In the genomic region with DNA sequence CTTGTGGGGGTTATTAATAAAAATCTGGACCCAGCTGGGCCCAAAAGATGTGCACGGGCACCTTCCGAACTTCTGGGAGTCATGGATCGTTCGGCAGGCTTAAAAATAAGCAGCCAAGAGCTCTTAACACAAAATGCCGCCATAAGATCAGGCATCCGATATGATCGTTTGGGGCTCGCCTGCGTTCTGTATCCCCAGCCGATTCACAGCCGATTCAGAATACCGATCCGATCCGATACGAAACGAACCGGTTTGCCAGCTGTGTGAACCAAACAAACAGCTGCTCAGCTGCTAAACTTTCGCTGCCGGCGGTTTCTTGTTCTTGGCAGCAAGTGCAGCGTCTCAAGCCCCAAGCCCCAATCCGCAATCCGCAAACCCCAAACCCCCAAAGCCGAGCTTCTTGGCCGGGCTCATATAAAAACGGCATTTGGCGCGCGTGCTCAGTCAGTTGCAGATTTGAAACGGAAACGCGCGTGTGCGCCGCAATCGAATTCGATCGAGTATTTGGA, we compare ENCODE assay signal across 4 fruit fly cellular contexts.
TF ChIP-seq lines count a peak whose summit lies in the region.

A gene (plus strand): TSS at position 416 of the 509 bp plus-strand sequence.

- no peak for TF ChIP-seq CTCF in whole organism, embryonic (GFP tag; optimal IDR thresholded peaks at IDR 0.05; lab: Kevin White, UChicago)

TF ChIP-seq in whole organism, embryonic, 481 proteins besides CTCF, POLR2A, EP300 and RAD21:
- TF ChIP-seq chinmo (GFP tag; IDR thresholded peaks at IDR 0.05; lab: Robert Waterston, UW; ENCODE audit: partially characterized antibody) (0 out of 4 replicates have a peak, but pooled peaks have one; percentile 38), CG7271 (tag; optimal IDR thresholded peaks at IDR 0.05; lab: Kevin White, UChicago) (no peak), Hr51 (GFP tag; optimal IDR thresholded peaks at IDR 0.05; lab: Kevin White, UChicago) (no peak), Deaf1 (tag; optimal IDR thresholded peaks at IDR 0.05; lab: Kevin White, UChicago) (peak; percentile 56), caup (GFP tag; optimal IDR thresholded peaks at IDR 0.05; lab: Kevin White, UChicago; ENCODE audit: severe bottlenecking) (no peak)

TF ChIP-seq in whole organism, prepupa, 60 proteins besides CTCF, POLR2A, EP300 and RAD21:
- TF ChIP-seq CG10631 (GFP tag; optimal IDR thresholded peaks at IDR 0.05; lab: Kevin White, UChicago): no peak
- peak; percentile 3 for TF ChIP-seq net (GFP tag; optimal IDR thresholded peaks at IDR 0.05; lab: Kevin White, UChicago)
- TF ChIP-seq Eip78C (GFP tag; lab: Kevin White, UChicago): peak; percentile 63
- TF ChIP-seq CG6854 (GFP tag; optimal IDR thresholded peaks at IDR 0.05; lab: Kevin White, UChicago): peak; percentile 91
- peak; percentile 92 for TF ChIP-seq Blimp-1 (GFP tag; optimal IDR thresholded peaks at IDR 0.05; lab: Kevin White, UChicago)
- 0 out of 3 replicates have a peak, but pooled peaks have one; percentile 20 for TF ChIP-seq CG6163 (GFP tag; IDR thresholded peaks at IDR 0.05; lab: Robert Waterston, UW)

TF ChIP-seq in whole organism, pupa, 21 proteins besides CTCF, POLR2A, EP300 and RAD21:
- TF ChIP-seq Snoo (tag; optimal IDR thresholded peaks at IDR 0.05; lab: Kevin White, UChicago) (peak; percentile 28), CG8159 (tag; optimal IDR thresholded peaks at IDR 0.05; lab: Kevin White, UChicago) (no peak), Pif1A (GFP tag; optimal IDR thresholded peaks at IDR 0.05; lab: Kevin White, UChicago) (no peak), CG15710 (tag; optimal IDR thresholded peaks at IDR 0.05; lab: Kevin White, UChicago) (no peak), D1 (tag; optimal IDR thresholded peaks at IDR 0.05; lab: Kevin White, UChicago) (no peak), CG4496 (GFP tag; IDR thresholded peaks at IDR 0.05; lab: Robert Waterston, UW) (peak; percentile 54), CG9948 (tag; optimal IDR thresholded peaks at IDR 0.05; lab: Kevin White, UChicago) (no peak)

TF ChIP-seq in whole organism, wandering third instar larva, 38 proteins besides CTCF, POLR2A, EP300 and RAD21:
- no peak for TF ChIP-seq Hnf4 (GFP tag; optimal IDR thresholded peaks at IDR 0.05; lab: Kevin White, UChicago)
- TF ChIP-seq Rel (GFP tag; optimal IDR thresholded peaks at IDR 0.05; lab: Kevin White, UChicago): peak; percentile 0
- TF ChIP-seq Rel (tag; optimal IDR thresholded peaks at IDR 0.05; lab: Kevin White, UChicago): no peak
- no peak for TF ChIP-seq dmrt93B (GFP tag; optimal IDR thresholded peaks at IDR 0.05; lab: Kevin White, UChicago)
- TF ChIP-seq h (GFP tag; optimal IDR thresholded peaks at IDR 0.05; lab: Kevin White, UChicago): peak; percentile 44
- no peak for TF ChIP-seq N (GFP tag; optimal IDR thresholded peaks at IDR 0.05; lab: Kevin White, UChicago)
